Fruit fly (Drosophila melanogaster): Measurements from ENCODE around the gene by.

dm6 chr3R:9527907-9528842, 4.6 kb downstream of the by start:
- TF ChIP-seq CG31441 (GFP tag; IDR thresholded peaks at IDR 0.05), result no peak
- TF ChIP-seq Bteb2 (GFP tag; optimal IDR thresholded peaks at IDR 0.05), result peak; percentile 78
- TF ChIP-seq Xrp1 (GFP tag; IDR thresholded peaks at IDR 0.05), result peak; percentile 90
- peak; percentile 77 for TF ChIP-seq Camta (GFP tag; optimal IDR thresholded peaks at IDR 0.05)
- TF ChIP-seq CG10431 (GFP tag; optimal IDR thresholded peaks at IDR 0.05), result no peak
- peak; percentile 75 for TF ChIP-seq CrebB (tag; optimal IDR thresholded peaks at IDR 0.05)
- peak; percentile 64 for TF ChIP-seq Hr3 (GFP tag; optimal IDR thresholded peaks at IDR 0.05)
- peak; percentile 86 for TF ChIP-seq CG6683 (GFP tag; optimal IDR thresholded peaks at IDR 0.05)
- peak; percentile 74 for TF ChIP-seq CG17829 (tag; optimal IDR thresholded peaks at IDR 0.05)
- TF ChIP-seq CG9437 (GFP tag; optimal IDR thresholded peaks at IDR 0.05), result peak; percentile 61
